Fruit fly (Drosophila melanogaster) whole organism, embryonic: Measurements from ENCODE around the gene Rok.

Experiments used
- CG14441 ChIP-seq: fragments of 200-800 bp; sonication (Bioruptor generic); IDR thresholded peaks from 2 replicates; pipeline ENCODE4 v1.3.6; 2022; ENCODE audit warnings: missing biosample characterization, missing genetic modification characterization
- CG18011 ChIP-seq: fragments of 200-800 bp; sonication (Bioruptor generic); optimal IDR thresholded peaks from 2 replicates; lab custom pipeline; 2017; ENCODE audit warnings: missing biosample characterization, missing genetic modification characterization, mild to moderate bottlenecking, moderate library complexity, missing genotype
- CG34376 ChIP-seq: fragments of 200-800 bp; sonication (Bioruptor generic); optimal IDR thresholded peaks from 2 replicates; lab custom pipeline; 2018; ENCODE audit warnings: missing biosample characterization, mild to moderate bottlenecking, missing genetic modification characterization
- Dek ChIP-seq: fragments of 200-800 bp; sonication (Bioruptor generic); optimal IDR thresholded peaks from 3 replicates; lab custom pipeline; 2019; ENCODE audit warnings: missing biosample characterization, mild to moderate bottlenecking, missing genetic modification characterization, moderate library complexity
- Nf-YB ChIP-seq: fragments of 200-800 bp; sonication (Bioruptor generic); optimal IDR thresholded peaks from 3 replicates; lab custom pipeline; 2019; ENCODE audit warnings: missing biosample characterization, mild to moderate bottlenecking, missing genetic modification characterization, moderate library complexity
- ab ChIP-seq: fragments of 200-800 bp; sonication (Bioruptor generic); optimal IDR thresholded peaks from 2 replicates; lab custom pipeline; 2016; ENCODE audit warnings: missing biosample characterization, missing genetic modification characterization
- crc ChIP-seq: fragments of 200-800 bp; sonication (Bioruptor generic); optimal IDR thresholded peaks from 2 replicates; lab custom pipeline; 2016; ENCODE audit warnings: missing biosample characterization, missing genetic modification characterization
- oc ChIP-seq: fragments of 200-800 bp; sonication (Bioruptor generic); optimal IDR thresholded peaks from 2 replicates; lab custom pipeline; 2018; ENCODE audit warnings: missing biosample characterization, mild to moderate bottlenecking, missing genetic modification characterization, moderate library complexity
- pb ChIP-seq: fragments of 200-800 bp; sonication (Bioruptor generic); optimal IDR thresholded peaks from 3 replicates; lab custom pipeline; 2016; ENCODE audit warnings: missing biosample characterization, missing genetic modification characterization

The Rok gene

dm6 chrX:16575097-16575496 lies 62.1 kb downstream of the Rok start:
- TF ChIP-seq Nf-YB (GFP tag; lab: Kevin White, UChicago) (no peak), crc (GFP tag; lab: Kevin White, UChicago) (no peak), CG34376 (no peak), ab (GFP tag; lab: Kevin White, UChicago) (no peak), pb (no peak), oc (no peak), CG14441 (GFP tag; lab: Robert Waterston, UW) (no peak)
- TF ChIP-seq, all 482 proteins: peak for 0

dm6 chrX:16574114-16574513 lies 63.1 kb downstream of the Rok start:
- no peak for TF ChIP-seq Dek (tag; lab: Kevin White, UChicago)
- peak; percentile 92 for TF ChIP-seq CG18011
